Fruit fly (Drosophila melanogaster) whole organism, embryonic: ENCODE measurements around the gene CG11550.
A peak's percentile ranks its signal among the peaks of the same experiment; 100 is the strongest.

ENCODE experiments used
- CG11093 ChIP-seq: fragments of 200-800 bp; sonication (Bioruptor generic); IDR thresholded peaks from 3 replicates; pipeline ENCODE4 v1.3.6; 2022; ENCODE audit warnings: missing biosample characterization, missing genetic modification characterization
- CG12744 ChIP-seq: fragments of 200-800 bp; sonication (Bioruptor generic); optimal IDR thresholded peaks from 2 replicates; lab custom pipeline; 2016; ENCODE audit warnings: missing biosample characterization, missing genetic modification characterization
- CG13287 ChIP-seq: fragments of 200-800 bp; sonication (Bioruptor generic); IDR thresholded peaks from 2 replicates; pipeline ENCODE4 v1.3.6; 2022; ENCODE audit warnings: missing biosample characterization, missing genetic modification characterization; ENCODE audit not compliant: partially characterized antibody
- CG13296 ChIP-seq: fragments of 200-800 bp; sonication (Bioruptor generic); optimal IDR thresholded peaks from 3 replicates; lab custom pipeline; 2018; ENCODE audit warnings: missing biosample characterization, mild to moderate bottlenecking, missing genetic modification characterization
- CG13775 ChIP-seq: fragments of 200-800 bp; sonication (Bioruptor generic); optimal IDR thresholded peaks from 3 replicates; lab custom pipeline; 2017; ENCODE audit warnings: missing biosample characterization, mild to moderate bottlenecking, missing genetic modification characterization
- CG15269 ChIP-seq: fragments of 200-800 bp; sonication (Bioruptor generic); optimal IDR thresholded peaks from 2 replicates; lab custom pipeline; 2018; ENCODE audit warnings: missing biosample characterization, mild to moderate bottlenecking, missing genetic modification characterization, moderate library complexity
- CG1529 ChIP-seq: fragments of 200-800 bp; sonication (Bioruptor generic); optimal IDR thresholded peaks from 3 replicates; lab custom pipeline; 2018; ENCODE audit warnings: missing biosample characterization, missing genetic modification characterization
- CG17612 ChIP-seq: fragments of 200-800 bp; sonication (Bioruptor generic); IDR thresholded peaks from 2 replicates; pipeline ENCODE4 v1.3.6; 2022; ENCODE audit warnings: missing biosample characterization, missing genetic modification characterization
- CG18476 ChIP-seq: fragments of 200-800 bp; sonication (Bioruptor generic); optimal IDR thresholded peaks from 2 replicates; lab custom pipeline; 2016; ENCODE audit warnings: missing biosample characterization, mild to moderate bottlenecking, missing genetic modification characterization
- CG2120 ChIP-seq: fragments of 200-800 bp; sonication (Bioruptor generic); optimal IDR thresholded peaks from 3 replicates; lab custom pipeline; 2016; ENCODE audit warnings: missing biosample characterization, missing genetic modification characterization
- CG30403 ChIP-seq: fragments of 200-800 bp; sonication (Bioruptor generic); optimal IDR thresholded peaks from 3 replicates; lab custom pipeline; 2016; ENCODE audit warnings: missing biosample characterization, missing genetic modification characterization
- CG3065 ChIP-seq: fragments of 200-800 bp; sonication (Bioruptor generic); optimal IDR thresholded peaks from 2 replicates; lab custom pipeline; 2016; ENCODE audit warnings: missing biosample characterization, missing genetic modification characterization
- CG31365 ChIP-seq: fragments of 200-800 bp; sonication (Bioruptor generic); optimal IDR thresholded peaks from 2 replicates; lab custom pipeline; 2018; ENCODE audit warnings: missing biosample characterization, mild to moderate bottlenecking, missing genetic modification characterization
- CG3163 ChIP-seq: fragments of 200-800 bp; sonication (Bioruptor generic); optimal IDR thresholded peaks from 3 replicates; lab custom pipeline; 2016; ENCODE audit warnings: missing biosample characterization, missing genetic modification characterization
- CG4617 ChIP-seq: fragments of 200-800 bp; sonication (Bioruptor generic); optimal IDR thresholded peaks from 3 replicates; lab custom pipeline; 2016; ENCODE audit warnings: missing biosample characterization, missing genetic modification characterization, borderline replicate concordance
- CG4730 ChIP-seq: fragments of 200-800 bp; sonication (Bioruptor generic); IDR thresholded peaks from 2 replicates; pipeline ENCODE4 v1.3.6; 2022; ENCODE audit warnings: missing biosample characterization, missing genetic modification characterization
- CG5245 ChIP-seq: fragments of 200-800 bp; sonication (Bioruptor generic); optimal IDR thresholded peaks from 3 replicates; lab custom pipeline; 2016; ENCODE audit warnings: missing biosample characterization, missing genetic modification characterization
- CG6272 ChIP-seq: fragments of 200-800 bp; sonication (Bioruptor generic); IDR thresholded peaks from 2 replicates; pipeline ENCODE4 v1.3.6; 2022; ENCODE audit warnings: missing biosample characterization, missing genetic modification characterization
- CG6683 ChIP-seq: fragments of 200-800 bp; sonication (Bioruptor generic); optimal IDR thresholded peaks from 2 replicates; lab custom pipeline; 2017; ENCODE audit warnings: missing biosample characterization, mild to moderate bottlenecking, missing genetic modification characterization, missing genetic modification reagents
- CG7839 ChIP-seq: fragments of 200-800 bp; sonication (Bioruptor generic); optimal IDR thresholded peaks from 3 replicates; lab custom pipeline; 2018; ENCODE audit warnings: missing biosample characterization, mild to moderate bottlenecking, missing genetic modification characterization, moderate library complexity
- CG7987 ChIP-seq: fragments of 200-800 bp; sonication (Bioruptor generic); optimal IDR thresholded peaks from 2 replicates; lab custom pipeline; 2018; ENCODE audit warnings: missing biosample characterization, mild to moderate bottlenecking, missing genetic modification characterization, moderate library complexity
- CG9215 ChIP-seq: fragments of 200-800 bp; sonication (Bioruptor generic); IDR thresholded peaks from 2 replicates; pipeline ENCODE4 v1.3.6; 2022; ENCODE audit warnings: missing biosample characterization, missing genetic modification characterization
- Dll ChIP-seq: fragments of 200-800 bp; sonication (Bioruptor generic); IDR thresholded peaks from 4 replicates; pipeline ENCODE4 v1.3.6; 2022; ENCODE audit warnings: missing biosample characterization, missing genetic modification characterization; ENCODE audit not compliant: partially characterized antibody
- Doc3 ChIP-seq: fragments of 200-800 bp; sonication (Bioruptor generic); IDR thresholded peaks from 3 replicates; pipeline ENCODE4 v1.3.6; 2022; ENCODE audit warnings: missing biosample characterization, missing genetic modification characterization; ENCODE audit not compliant: partially characterized antibody
- Elba2 ChIP-seq: fragments of 200-800 bp; sonication (Bioruptor generic); optimal IDR thresholded peaks from 3 replicates; lab custom pipeline; 2016; ENCODE audit warnings: missing biosample characterization, missing genetic modification characterization
- Lhr ChIP-seq: fragments of 200-800 bp; sonication (Bioruptor generic); optimal IDR thresholded peaks from 3 replicates; lab custom pipeline; 2017; ENCODE audit warnings: mild to moderate bottlenecking, missing biosample characterization, missing genetic modification reagents, missing genetic modification characterization
- MTF-1 ChIP-seq: fragments of 200-800 bp; sonication (Bioruptor generic); optimal IDR thresholded peaks from 2 replicates; lab custom pipeline; 2018; ENCODE audit warnings: missing biosample characterization, mild to moderate bottlenecking, missing genetic modification characterization, borderline replicate concordance
- Oaz ChIP-seq: fragments of 200-800 bp; sonication (Bioruptor generic); IDR thresholded peaks from 2 replicates; pipeline ENCODE4 v1.3.6; 2022; ENCODE audit warnings: missing biosample characterization, missing genetic modification characterization
- Sin3A ChIP-seq: fragments of >200 bp; optimal IDR thresholded peaks from 2 replicates; lab custom pipeline; 2018
- Stat92E ChIP-seq, 3 experiments: fragments of >200 bp in 2 of 3; fragments of 200-800 bp in 1 of 3; sonication (Bioruptor generic) in 1 of 3; optimal IDR thresholded peaks; 2 replicates each; lab custom pipeline; 2017 to 2019; ENCODE audit warnings: missing biosample characterization in 3 of 3, missing genetic modification characterization in 3 of 3, mild to moderate bottlenecking in 1 of 3, moderate library complexity in 1 of 3
- Xbp1 ChIP-seq: fragments of 200-800 bp; sonication (Bioruptor generic); optimal IDR thresholded peaks from 3 replicates; lab custom pipeline; 2016; ENCODE audit warnings: missing biosample characterization, mild to moderate bottlenecking, missing genetic modification characterization
- YL-1 ChIP-seq: fragments of 200-800 bp; sonication (Bioruptor generic); optimal IDR thresholded peaks from 3 replicates; lab custom pipeline; 2017; ENCODE audit warnings: missing biosample characterization, mild to moderate bottlenecking, missing genetic modification characterization
- da ChIP-seq: fragments of 200-800 bp; sonication (Bioruptor generic); optimal IDR thresholded peaks from 2 replicates; lab custom pipeline; 2016; ENCODE audit warnings: missing biosample characterization, missing genetic modification characterization
- dan ChIP-seq: fragments of 200-800 bp; sonication (Bioruptor generic); IDR thresholded peaks from 2 replicates; pipeline ENCODE4 v1.3.6; 2022; ENCODE audit warnings: missing biosample characterization, missing genetic modification characterization
- dimm ChIP-seq: fragments of 200-800 bp; sonication (Bioruptor generic); IDR thresholded peaks from 2 replicates; pipeline ENCODE4 v1.3.6; 2022; ENCODE audit warnings: missing biosample characterization, missing genetic modification characterization
- dmrt11E ChIP-seq: fragments of 200-800 bp; sonication (Bioruptor generic); optimal IDR thresholded peaks from 3 replicates; lab custom pipeline; 2018; ENCODE audit warnings: missing biosample characterization, mild to moderate bottlenecking, missing genetic modification characterization, moderate library complexity
- en ChIP-seq: fragments of 200-800 bp; sonication (Bioruptor generic); optimal IDR thresholded peaks from 2 replicates; lab custom pipeline; 2016; ENCODE audit warnings: missing biosample characterization, missing genetic modification characterization
- gcm2 ChIP-seq: fragments of 200-800 bp; sonication (Bioruptor generic); optimal IDR thresholded peaks from 2 replicates; lab custom pipeline; 2016; ENCODE audit warnings: missing biosample characterization, missing genetic modification characterization
- gfzf ChIP-seq: fragments of 200-800 bp; sonication (Bioruptor generic); optimal IDR thresholded peaks from 2 replicates; lab custom pipeline; 2016; ENCODE audit warnings: missing biosample characterization, mild to moderate bottlenecking, missing genetic modification characterization, moderate library complexity
- inv ChIP-seq: fragments of 200-800 bp; sonication (Bioruptor generic); IDR thresholded peaks from 2 replicates; pipeline ENCODE4 v1.3.6; 2022; ENCODE audit warnings: missing biosample characterization, missing genetic modification characterization; ENCODE audit not compliant: partially characterized antibody
- lbe ChIP-seq: fragments of 200-800 bp; sonication (Bioruptor generic); optimal IDR thresholded peaks from 2 replicates; lab custom pipeline; 2016; ENCODE audit warnings: missing biosample characterization, mild to moderate bottlenecking, missing genetic modification characterization
- lola ChIP-seq, 3 experiments: fragments of >200 bp in 2 of 3; fragments of 200-800 bp in 1 of 3; sonication (Bioruptor generic) in 1 of 3; optimal IDR thresholded peaks; 2 replicates each; lab custom pipeline; 2017 to 2019; ENCODE audit warnings: missing biosample characterization in 3 of 3, missing genetic modification characterization in 3 of 3, mild to moderate bottlenecking in 1 of 3, moderate library complexity in 1 of 3
- phol ChIP-seq: fragments of 200-800 bp; sonication (Bioruptor generic); optimal IDR thresholded peaks from 3 replicates; lab custom pipeline; 2018; ENCODE audit warnings: missing biosample characterization, mild to moderate bottlenecking, missing genetic modification characterization, moderate library complexity
- pros ChIP-seq: fragments of 200-800 bp; sonication (Bioruptor generic); optimal IDR thresholded peaks from 3 replicates; lab custom pipeline; 2019; ENCODE audit warnings: missing biosample characterization, mild to moderate bottlenecking, missing genetic modification characterization, moderate library complexity
- run ChIP-seq: fragments of 200-800 bp; sonication (Bioruptor generic); optimal IDR thresholded peaks from 3 replicates; lab custom pipeline; 2018; ENCODE audit warnings: missing biosample characterization, mild to moderate bottlenecking, missing genetic modification characterization
- ssp ChIP-seq: fragments of 200-800 bp; sonication (Bioruptor generic); IDR thresholded peaks from 2 replicates; pipeline ENCODE4 v1.3.6; 2022; ENCODE audit warnings: missing biosample characterization, missing genetic modification characterization
- stc ChIP-seq: fragments of 200-800 bp; sonication (Bioruptor generic); IDR thresholded peaks from 2 replicates; pipeline ENCODE4 v1.3.6; 2022; ENCODE audit warnings: missing biosample characterization, missing genetic modification characterization
- vfl ChIP-seq: fragments of 200-800 bp; sonication (Bioruptor generic); optimal IDR thresholded peaks from 2 replicates; lab custom pipeline; 2016; ENCODE audit warnings: missing biosample characterization, missing genetic modification characterization
- wdn ChIP-seq: fragments of 200-800 bp; sonication (Bioruptor generic); IDR thresholded peaks from 2 replicates; pipeline ENCODE4 v1.3.6; 2022; ENCODE audit warnings: missing biosample characterization, missing genetic modification characterization

Gene CG11550

dm6 chr3R:31706142-31706894 lies 26.6 kb upstream of the CG11550 start (continued):
- TF ChIP-seq CG2120 (no peak), run (tag; lab: Kevin White, UChicago) (no peak), vfl (GFP tag; lab: Kevin White, UChicago) (no peak), CG7839 (tag; lab: Kevin White, UChicago) (no peak), ssp (GFP tag; lab: Robert Waterston, UW) (no peak), Dll (GFP tag; lab: Robert Waterston, UW) (no peak), Elba2 (GFP tag; lab: Kevin White, UChicago) (no peak), dmrt11E (peak; percentile 80), CG30403 (GFP tag; lab: Kevin White, UChicago) (no peak), CG7987 (no peak), pros (GFP tag; lab: Kevin White, UChicago) (no peak), MTF-1 (GFP tag; lab: Kevin White, UChicago) (no peak), CG1529 (GFP tag; lab: Kevin White, UChicago) (no peak), stc (no peak), lola (GFP tag; optimal IDR thresholded peaks at IDR 0.05; lab: Kevin White, UChicago) (peak in 1 of 3 experiments; percentile 17), Oaz (no peak), CG18476 (GFP tag; lab: Kevin White, UChicago) (no peak), dimm (GFP tag; lab: Robert Waterston, UW) (no peak), CG13775 (GFP tag; lab: Kevin White, UChicago) (no peak), dan (GFP tag; lab: Robert Waterston, UW) (peak; percentile 47; the same call in 1 of the 2 replicates), wdn (no peak), Sin3A (no peak), gfzf (GFP tag; lab: Kevin White, UChicago) (no peak), Doc3 (GFP tag; lab: Robert Waterston, UW) (no peak), en (GFP tag; lab: Kevin White, UChicago) (no peak), CG31365 (no peak), da (GFP tag; lab: Kevin White, UChicago) (no peak), CG6683 (GFP tag; lab: Kevin White, UChicago) (no peak), gcm2 (GFP tag; lab: Kevin White, UChicago) (no peak), Stat92E (GFP tag; optimal IDR thresholded peaks at IDR 0.05; lab: Kevin White, UChicago) (no peak), YL-1 (GFP tag; lab: Kevin White, UChicago) (no peak), Xbp1 (GFP tag; lab: Kevin White, UChicago) (no peak), inv (no peak), CG13296 (GFP tag; lab: Kevin White, UChicago) (no peak), CG4730 (no peak), CG3163 (GFP tag; lab: Kevin White, UChicago) (no peak), CG13287 (GFP tag; lab: Robert Waterston, UW) (no peak), CG3065 (GFP tag; lab: Kevin White, UChicago) (no peak), CG11093 (GFP tag; lab: Robert Waterston, UW) (0 out of 3 replicates have a peak, but pooled peaks have one; percentile 38), CG9215 (GFP tag; lab: Robert Waterston, UW) (0 out of 2 replicates have a peak, but pooled peaks have one; percentile 18), CG15269 (tag; lab: Kevin White, UChicago) (no peak), CG5245 (no peak), CG12744 (GFP tag; lab: Kevin White, UChicago) (no peak), Lhr (no peak), CG17612 (no peak), CG4617 (GFP tag; lab: Kevin White, UChicago) (no peak), CG6272 (GFP tag; lab: Robert Waterston, UW) (peak; percentile 32; the same call in 1 of the 2 replicates), phol (tag; lab: Kevin White, UChicago) (peak; percentile 46), lbe (GFP tag; lab: Kevin White, UChicago) (no peak)
